Fruit fly (Drosophila melanogaster) whole organism, embryonic: ENCODE results near the gene kraken.
A peak's percentile ranks its signal among the peaks of the same experiment; 100 is the strongest.

Experiments used
- B-H2 ChIP-seq: fragments of 200-800 bp; sonication (Bioruptor generic); optimal IDR thresholded peaks from 2 replicates; lab custom pipeline; 2018; ENCODE audit warnings: missing biosample characterization, mild to moderate bottlenecking, missing genetic modification characterization
- CG10366 ChIP-seq: fragments of 200-800 bp; sonication (Bioruptor generic); IDR thresholded peaks from 2 replicates; pipeline ENCODE4 v1.3.6; 2022; ENCODE audit warnings: missing biosample characterization, missing genetic modification characterization
- CG1647 ChIP-seq: fragments of 200-800 bp; sonication (Bioruptor generic); optimal IDR thresholded peaks from 3 replicates; lab custom pipeline; 2016; ENCODE audit warnings: missing biosample characterization, missing genetic modification characterization
- CG16779 ChIP-seq: fragments of 200-800 bp; sonication (Bioruptor generic); IDR thresholded peaks from 2 replicates; pipeline ENCODE4 v1.3.6; 2022; ENCODE audit warnings: missing biosample characterization, missing genetic modification characterization
- CG16863 ChIP-seq: fragments of 200-800 bp; sonication (Bioruptor generic); optimal IDR thresholded peaks from 3 replicates; lab custom pipeline; 2016; ENCODE audit warnings: missing biosample characterization, missing genetic modification characterization
- CG1792 ChIP-seq: fragments of 200-800 bp; sonication (Bioruptor generic); optimal IDR thresholded peaks from 2 replicates; lab custom pipeline; 2016; ENCODE audit warnings: missing biosample characterization, missing genetic modification characterization
- CG1832 ChIP-seq: fragments of 200-800 bp; sonication (Bioruptor generic); optimal IDR thresholded peaks from 2 replicates; lab custom pipeline; 2017; ENCODE audit warnings: missing biosample characterization, mild to moderate bottlenecking, missing genetic modification characterization, inconsistent platforms
- CG18764 ChIP-seq: fragments of 200-800 bp; sonication (Bioruptor generic); optimal IDR thresholded peaks from 3 replicates; lab custom pipeline; 2016; ENCODE audit warnings: missing biosample characterization, missing genetic modification characterization
- CG2120 ChIP-seq: fragments of 200-800 bp; sonication (Bioruptor generic); optimal IDR thresholded peaks from 3 replicates; lab custom pipeline; 2016; ENCODE audit warnings: missing biosample characterization, missing genetic modification characterization
- CG3726 ChIP-seq: fragments of 200-800 bp; sonication (Bioruptor generic); IDR thresholded peaks from 3 replicates; pipeline ENCODE4, ENCODE4 v1.3.6; 2022; ENCODE audit warnings: missing biosample characterization, missing genetic modification characterization
- CG4424 ChIP-seq: fragments of 200-800 bp; sonication (Bioruptor generic); optimal IDR thresholded peaks from 3 replicates; lab custom pipeline; 2016; ENCODE audit warnings: missing biosample characterization, missing genetic modification characterization
- CG6765 ChIP-seq: fragments of 200-800 bp; sonication (Bioruptor generic); optimal IDR thresholded peaks from 3 replicates; lab custom pipeline; 2017; ENCODE audit warnings: missing biosample characterization, mild to moderate bottlenecking, missing genetic modification characterization
- CG7357 ChIP-seq: fragments of 200-800 bp; sonication (Bioruptor generic); IDR thresholded peaks from 3 replicates; pipeline ENCODE4 v1.3.6; 2022; ENCODE audit warnings: missing biosample characterization, missing genetic modification characterization
- CG7556 ChIP-seq: fragments of 200-800 bp; sonication (Bioruptor generic); optimal IDR thresholded peaks from 2 replicates; lab custom pipeline; 2017; ENCODE audit warnings: missing biosample characterization, mild to moderate bottlenecking, missing genetic modification characterization
- CG8765 ChIP-seq: fragments of 200-800 bp; sonication (Bioruptor generic); IDR thresholded peaks from 2 replicates; pipeline ENCODE4 v1.3.6; 2022; ENCODE audit warnings: missing biosample characterization, missing genetic modification characterization
- CG9797 ChIP-seq: fragments of 200-800 bp; sonication (Bioruptor generic); optimal IDR thresholded peaks from 3 replicates; lab custom pipeline; 2018; ENCODE audit warnings: missing biosample characterization, mild to moderate bottlenecking, missing genetic modification characterization
- CkIIα-i1 ChIP-seq: fragments of 200-800 bp; sonication (Bioruptor generic); IDR thresholded peaks from 2 replicates; pipeline ENCODE4 v1.3.6; 2022; ENCODE audit warnings: missing biosample characterization, missing genetic modification characterization
- Dbx ChIP-seq: fragments of 200-800 bp; sonication (Bioruptor generic); IDR thresholded peaks from 3 replicates; pipeline ENCODE4 v1.3.6; 2022; ENCODE audit warnings: missing biosample characterization, missing genetic modification characterization
- Doc3 ChIP-seq: fragments of 200-800 bp; sonication (Bioruptor generic); IDR thresholded peaks from 3 replicates; pipeline ENCODE4 v1.3.6; 2022; ENCODE audit warnings: missing biosample characterization, missing genetic modification characterization; ENCODE audit not compliant: partially characterized antibody
- Fer3 ChIP-seq: fragments of 200-800 bp; sonication (Bioruptor generic); optimal IDR thresholded peaks from 2 replicates; lab custom pipeline; 2018; ENCODE audit warnings: missing biosample characterization, mild to moderate bottlenecking, missing genetic modification characterization, moderate library complexity
- H15 ChIP-seq: fragments of 200-800 bp; sonication (Bioruptor generic); IDR thresholded peaks from 3 replicates; pipeline ENCODE4 v1.3.6; 2022; ENCODE audit warnings: missing biosample characterization, missing genetic modification characterization
- Hsf ChIP-seq: fragments of 200-800 bp; sonication (Bioruptor generic); optimal IDR thresholded peaks from 3 replicates; lab custom pipeline; 2016; ENCODE audit warnings: missing biosample characterization, missing genetic modification characterization
- Kr ChIP-seq: fragments of 200-800 bp; sonication (Bioruptor generic); optimal IDR thresholded peaks from 2 replicates; lab custom pipeline; 2017; ENCODE audit warnings: missing biosample characterization, mild to moderate bottlenecking, missing genetic modification characterization
- Max ChIP-seq: fragments of 200-800 bp; sonication (Bioruptor generic); optimal IDR thresholded peaks from 2 replicates; lab custom pipeline; 2016; ENCODE audit warnings: missing biosample characterization, mild to moderate bottlenecking, missing genetic modification characterization
- Med ChIP-seq: fragments of 200-800 bp; sonication (Bioruptor generic); peaks from one replicate; lab custom pipeline; 2016; ENCODE audit warnings: missing biosample characterization, missing genetic modification characterization, mild to moderate bottlenecking, inconsistent platforms, moderate library complexity
- Mrtf ChIP-seq: fragments of 200-800 bp; sonication (Bioruptor generic); IDR thresholded peaks from 3 replicates; pipeline ENCODE4 v1.3.6; 2022; ENCODE audit warnings: missing biosample characterization, missing genetic modification characterization
- Spps ChIP-seq: fragments of 200-800 bp; sonication (Bioruptor generic); optimal IDR thresholded peaks from 2 replicates; lab custom pipeline; 2018; ENCODE audit warnings: missing biosample characterization, mild to moderate bottlenecking, missing genetic modification characterization
- cato ChIP-seq: fragments of 200-800 bp; sonication (Bioruptor generic); optimal IDR thresholded peaks from 2 replicates; lab custom pipeline; 2016; ENCODE audit warnings: missing biosample characterization, missing genetic modification characterization, borderline replicate concordance
- chif ChIP-seq, 2 experiments: fragments of 200-800 bp; sonication (Bioruptor generic); optimal IDR thresholded peaks; 3 replicates each; lab custom pipeline; 2016; ENCODE audit warnings: missing biosample characterization in 2 of 2, missing genetic modification characterization in 2 of 2
- dysf ChIP-seq: fragments of 200-800 bp; sonication (Bioruptor generic); IDR thresholded peaks from 3 replicates; pipeline ENCODE4 v1.3.6; 2022; ENCODE audit warnings: missing biosample characterization, missing genetic modification characterization
- fd64A ChIP-seq: fragments of 200-800 bp; sonication (Bioruptor generic); optimal IDR thresholded peaks from 3 replicates; lab custom pipeline; 2018; ENCODE audit warnings: missing biosample characterization, mild to moderate bottlenecking, missing genetic modification characterization
- gcm ChIP-seq: fragments of 200-800 bp; sonication (Bioruptor generic); optimal IDR thresholded peaks from 2 replicates; lab custom pipeline; 2019; ENCODE audit warnings: missing biosample characterization, mild to moderate bottlenecking, missing genetic modification characterization, moderate library complexity
- hb ChIP-seq: fragments of 200-800 bp; sonication (Bioruptor generic); IDR thresholded peaks from 3 replicates; pipeline ENCODE4 v1.3.6; 2022; ENCODE audit warnings: missing biosample characterization, missing genetic modification characterization; ENCODE audit not compliant: partially characterized antibody
- inv ChIP-seq: fragments of 200-800 bp; sonication (Bioruptor generic); IDR thresholded peaks from 2 replicates; pipeline ENCODE4 v1.3.6; 2022; ENCODE audit warnings: missing biosample characterization, missing genetic modification characterization; ENCODE audit not compliant: partially characterized antibody
- jumu ChIP-seq: fragments of 200-800 bp; sonication (Bioruptor generic); optimal IDR thresholded peaks from 3 replicates; lab custom pipeline; 2016; ENCODE audit warnings: missing biosample characterization, missing genetic modification characterization
- kah ChIP-seq: fragments of 200-800 bp; sonication (Bioruptor generic); optimal IDR thresholded peaks from 2 replicates; lab custom pipeline; 2018; ENCODE audit warnings: missing biosample characterization, mild to moderate bottlenecking, missing genetic modification characterization
- oc ChIP-seq: fragments of 200-800 bp; sonication (Bioruptor generic); optimal IDR thresholded peaks from 2 replicates; lab custom pipeline; 2018; ENCODE audit warnings: missing biosample characterization, mild to moderate bottlenecking, missing genetic modification characterization, moderate library complexity
- org-1 ChIP-seq: fragments of 200-800 bp; sonication (Bioruptor generic); optimal IDR thresholded peaks from 2 replicates; lab custom pipeline; 2017; ENCODE audit warnings: missing biosample characterization, missing genetic modification characterization
- pan ChIP-seq, 4 experiments: fragments of >200 bp in 3 of 4; fragments of 200-800 bp in 1 of 4; sonication (Bioruptor generic) in 1 of 4; optimal IDR thresholded peaks in 3 of 4; IDR thresholded peaks in 1 of 4; 2 replicates each; pipeline versions ENCODE4 v1.3.6 to Lab custom; 2017 to 2022; ENCODE audit warnings: missing biosample characterization in 2 of 4, missing genetic modification characterization in 2 of 4, mixed read lengths in 1 of 4
- phol ChIP-seq: fragments of 200-800 bp; sonication (Bioruptor generic); optimal IDR thresholded peaks from 3 replicates; lab custom pipeline; 2018; ENCODE audit warnings: missing biosample characterization, mild to moderate bottlenecking, missing genetic modification characterization, moderate library complexity
- row ChIP-seq: fragments of 200-800 bp; sonication (Bioruptor generic); IDR thresholded peaks from 3 replicates; pipeline ENCODE4 v1.3.6; 2022; ENCODE audit warnings: missing biosample characterization, missing genetic modification characterization
- salm ChIP-seq: fragments of 200-800 bp; sonication (Bioruptor generic); optimal IDR thresholded peaks from 2 replicates; lab custom pipeline; 2018; ENCODE audit warnings: missing biosample characterization, mild to moderate bottlenecking, missing genetic modification characterization
- schlank ChIP-seq: fragments of 200-800 bp; sonication (Bioruptor generic); optimal IDR thresholded peaks from 2 replicates; lab custom pipeline; 2018; ENCODE audit warnings: missing biosample characterization, mild to moderate bottlenecking, missing genetic modification characterization
- scrt ChIP-seq: fragments of 200-800 bp; sonication (Bioruptor generic); optimal IDR thresholded peaks from 2 replicates; lab custom pipeline; 2018; ENCODE audit warnings: missing biosample characterization, mild to moderate bottlenecking, missing genetic modification characterization, moderate library complexity
- sd ChIP-seq: fragments of 200-800 bp; sonication (Bioruptor generic); optimal IDR thresholded peaks from 3 replicates; lab custom pipeline; 2018; ENCODE audit warnings: missing biosample characterization, mild to moderate bottlenecking, missing genetic modification characterization, moderate library complexity
- stwl ChIP-seq: fragments of 200-800 bp; sonication (Bioruptor generic); optimal IDR thresholded peaks from 3 replicates; lab custom pipeline; 2018; ENCODE audit warnings: missing biosample characterization, mild to moderate bottlenecking, missing genetic modification characterization, moderate library complexity
- ttk ChIP-seq: fragments of 200-800 bp; sonication (Bioruptor generic); IDR thresholded peaks from 2 replicates; pipeline ENCODE4 v2.1.2; 2022; ENCODE audit warnings: missing biosample characterization, missing genetic modification characterization
- tx ChIP-seq: fragments of 200-800 bp; sonication (Bioruptor generic); optimal IDR thresholded peaks from 2 replicates; lab custom pipeline; 2016; ENCODE audit warnings: missing biosample characterization, missing genetic modification characterization
- usp ChIP-seq: fragments of >200 bp; optimal IDR thresholded peaks from 2 replicates; lab custom pipeline; 2017; ENCODE audit warnings: missing biosample characterization, missing genetic modification characterization
- zfh2 ChIP-seq: fragments of 200-800 bp; sonication (Bioruptor generic); optimal IDR thresholded peaks from 2 replicates; lab custom pipeline; 2016; ENCODE audit warnings: missing biosample characterization, missing genetic modification characterization

kraken gene

DNA sequence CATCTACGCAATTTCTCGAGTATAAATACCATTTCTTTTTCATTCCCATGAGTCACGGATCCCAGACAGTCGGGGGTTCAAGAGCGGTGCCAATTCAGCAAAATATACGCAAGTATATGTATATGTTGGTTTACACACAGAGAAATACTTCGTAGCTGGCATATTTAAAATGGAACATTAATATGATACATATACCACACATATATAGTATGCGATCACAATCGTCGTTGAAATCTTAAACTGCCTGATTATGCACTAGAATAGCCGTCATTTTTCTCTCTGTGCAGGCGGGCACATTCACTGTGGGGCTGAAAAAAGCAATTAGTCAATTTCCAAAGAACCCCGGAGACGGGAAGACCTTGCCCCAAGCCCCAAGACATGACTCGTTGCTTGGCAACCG is 10.9 kb upstream of the kraken start (continued):
- TF ChIP-seq gcm (GFP tag; lab: Kevin White, UChicago) (peak; percentile 30), chif (GFP tag; optimal IDR thresholded peaks at IDR 0.05; lab: Kevin White, UChicago) (peak; percentile 57 to 83), inv (GFP tag; lab: Robert Waterston, UW) (no peak), CG18764 (GFP tag; lab: Kevin White, UChicago) (peak; percentile 7), pan (optimal IDR thresholded peaks at IDR 0.05; lab: Kevin White, UChicago) (no peak), pan (GFP tag; optimal IDR thresholded peaks at IDR 0.05 in 1 of 2, IDR thresholded peaks at IDR 0.05 in 1 of 2) (peak in 1 of 2 experiments; percentile 83), CG16863 (GFP tag; lab: Kevin White, UChicago) (peak; percentile 41), Hsf (GFP tag; lab: Kevin White, UChicago) (peak; percentile 71), CG8765 (GFP tag; lab: Robert Waterston, UW) (peak; percentile 73), scrt (peak; percentile 63), CG1647 (GFP tag; lab: Kevin White, UChicago) (peak; percentile 37), CG7357 (GFP tag; lab: Robert Waterston, UW) (peak; percentile 45; the same call in 1 of the 3 replicates), phol (peak; percentile 56), hb (no peak), ttk (GFP tag; lab: Robert Waterston, UW) (peak; percentile 70), H15 (GFP tag; lab: Robert Waterston, UW) (peak; percentile 74; the same call in 2 of the 3 replicates), kah (peak; percentile 11), sd (tag; lab: Kevin White, UChicago) (peak; percentile 40), Kr (no peak), Mrtf (GFP tag; lab: Robert Waterston, UW) (peak; percentile 70; the same call in 1 of the 3 replicates), Spps (tag; lab: Kevin White, UChicago) (peak; percentile 28), stwl (tag; lab: Kevin White, UChicago) (no peak), row (peak; percentile 85), CG10366 (GFP tag; lab: Robert Waterston, UW) (peak; percentile 82), zfh2 (GFP tag; lab: Kevin White, UChicago) (peak; percentile 71), Doc3 (GFP tag; lab: Robert Waterston, UW) (no peak), org-1 (GFP tag; lab: Kevin White, UChicago) (peak; percentile 68), oc (peak; percentile 9), CG16779 (GFP tag; lab: Robert Waterston, UW) (0 out of 2 replicates have a peak, but pooled peaks have one; percentile 24), salm (tag; lab: Kevin White, UChicago) (no peak), CG7556 (GFP tag; lab: Kevin White, UChicago) (peak; percentile 60), CkIIα-i1 (GFP tag; lab: Robert Waterston, UW) (0 out of 2 replicates have a peak, but pooled peaks have one; percentile 39), dysf (peak; percentile 86), CG9797 (GFP tag; lab: Kevin White, UChicago) (no peak), Fer3 (tag; lab: Kevin White, UChicago) (peak; percentile 80), Max (GFP tag; lab: Kevin White, UChicago) (peak; percentile 55), Dbx (GFP tag; lab: Robert Waterston, UW) (peak; percentile 93), CG3726 (GFP tag; lab: Robert Waterston, UW) (no peak), tx (GFP tag; lab: Kevin White, UChicago) (peak; percentile 51), CG1792 (GFP tag; lab: Kevin White, UChicago) (peak; percentile 19), CG4424 (GFP tag; lab: Kevin White, UChicago) (peak; percentile 69), fd64A (GFP tag; lab: Kevin White, UChicago) (peak; percentile 14), CG1832 (no peak), jumu (GFP tag; lab: Kevin White, UChicago) (peak; percentile 33), Med (peak; percentile 93), CG2120 (GFP tag; lab: Kevin White, UChicago) (peak; percentile 90), CG6765 (peak; percentile 44), schlank (tag; lab: Kevin White, UChicago) (peak; percentile 78), cato (GFP tag; lab: Kevin White, UChicago) (no peak), usp (GFP tag; lab: Kevin White, UChicago) (no peak), B-H2 (peak; percentile 41)
